Fruit fly (Drosophila melanogaster): ENCODE data around the gene CG46511.
"Not testable (repeated sequence)": the region's sequence is repeated elsewhere in the genome, so short reads cannot be mapped to it uniquely, and the experiment has no call there.

dm6 chrX:22187070-22187469 lies 4.8 kb downstream of the CG46511 start, which contains the start of gene CG46512:
- not testable (repeated sequence) for TF ChIP-seq CTCF, CG8478 (optimal IDR thresholded peaks at IDR 0.05)
